Fruit fly (Drosophila melanogaster): ENCODE measurements around the gene side-VII.

DNA sequence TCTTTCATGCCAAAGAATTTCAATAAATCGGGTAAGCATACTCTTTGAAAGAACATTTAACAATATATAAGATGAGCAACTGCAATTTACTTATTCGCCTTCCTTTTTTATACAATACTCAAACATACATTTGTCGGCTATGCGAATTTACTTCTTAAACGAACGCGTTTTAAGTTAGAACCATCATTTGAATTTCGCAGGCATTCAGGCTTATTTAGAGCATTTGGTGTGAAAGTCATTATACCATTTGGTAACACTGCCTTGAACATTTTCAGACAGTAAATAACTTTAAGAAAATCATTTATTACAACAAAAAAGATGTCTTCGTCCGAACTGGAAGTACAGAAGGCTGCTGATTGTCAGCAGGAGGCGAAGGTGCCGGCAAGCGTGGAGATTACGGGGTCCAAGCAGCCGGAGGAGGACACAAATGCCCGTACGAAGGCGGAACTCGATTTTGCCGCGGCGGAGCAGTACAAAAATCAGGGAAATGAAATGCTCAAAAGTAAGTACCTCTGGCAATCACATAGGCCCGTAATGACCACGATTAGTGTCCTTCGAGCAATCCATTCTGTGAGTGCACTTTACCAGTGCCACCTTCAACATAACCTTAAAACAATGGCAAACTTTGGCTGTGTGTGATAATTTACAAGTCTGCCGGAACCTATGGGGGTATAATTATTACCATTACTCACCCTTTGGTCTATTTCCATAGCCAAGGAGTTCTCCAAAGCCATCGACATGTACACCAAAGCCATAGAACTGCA is 8.3 kb upstream of the side-VII start:
- TF ChIP-seq CG15710 (tag; optimal IDR thresholded peaks at IDR 0.05) (no peak), EcR (GFP tag; optimal IDR thresholded peaks at IDR 0.05) (no peak), Snoo (tag; optimal IDR thresholded peaks at IDR 0.05) (no peak), CG32121 (GFP tag; IDR thresholded peaks at IDR 0.05) (no peak), CG34367 (tag; optimal IDR thresholded peaks at IDR 0.05) (no peak), CG8301 (tag; optimal IDR thresholded peaks at IDR 0.05) (no peak), CG10348 (GFP tag; IDR thresholded peaks at IDR 0.05) (no peak), CG9948 (tag; optimal IDR thresholded peaks at IDR 0.05) (no peak), CG8159 (tag; optimal IDR thresholded peaks at IDR 0.05) (no peak)

Data from whole organism, pupa.